Worm (Caenorhabditis elegans): Measurements from ENCODE around the gene K02E11.4.

K02E11.4 gene

ce11 chrV:14248654-14249053 lies 729 bp upstream of the K02E11.4 start, which contains the start of gene K02E11.6:
K02E11.6 (plus strand) TSS chrV:14248802.
- TF ChIP-seq nhr-11 (tag; optimal IDR thresholded peaks at IDR 0.05) (no peak), ceh-34 (tag; optimal IDR thresholded peaks at IDR 0.05) (no peak), dmd-4 (tag; optimal IDR thresholded peaks at IDR 0.05; ENCODE audit: borderline replicate concordance) (no peak), ceh-31 (tag; optimal IDR thresholded peaks at IDR 0.05) (no peak), che-1 (tag; optimal IDR thresholded peaks at IDR 0.05) (no peak), ceh-19 (GFP tag; optimal IDR thresholded peaks at IDR 0.05) (no peak)

ce11 chrV:14246761-14247160 lies 1.2 kb downstream of the K02E11.4 start, which contains the start of gene K02E11.3:
K02E11.3 (minus strand) TSS chrV:14246861.
- TF ChIP-seq rnt-1 (tag; optimal IDR thresholded peaks at IDR 0.05) = no peak
- no peak for TF ChIP-seq nhr-11 (tag; optimal IDR thresholded peaks at IDR 0.05)
- no peak for TF ChIP-seq ceh-31 (tag; optimal IDR thresholded peaks at IDR 0.05)
- TF ChIP-seq pqm-1 (tag; optimal IDR thresholded peaks at IDR 0.05) = no peak

- no peak for TF ChIP-seq ttx-3 (tag; optimal IDR thresholded peaks at IDR 0.05)
- TF ChIP-seq hlh-13 (GFP tag; optimal IDR thresholded peaks at IDR 0.05) = no peak
- TF ChIP-seq madf-2 (tag; optimal IDR thresholded peaks at IDR 0.05) = no peak
- TF ChIP-seq hlh-6 (tag; optimal IDR thresholded peaks at IDR 0.05) = no peak
- no peak for TF ChIP-seq ceh-48 (tag; optimal IDR thresholded peaks at IDR 0.05)
These were observed 4.0 kb downstream of the K02E11.4 start, which contains the start of gene sre-7 for ce11 chrV:14243904-14244303. sre-7 (plus strand) TSS chrV:14244204.

- TF ChIP-seq elt-4 (tag; optimal IDR thresholded peaks at IDR 0.05) (peak; percentile 63), unc-3 (GFP tag; conservative IDR thresholded peaks at IDR 0.05) (no peak), unc-3 (tag; optimal IDR thresholded peaks at IDR 0.05) (no peak), ceh-14 (tag; optimal IDR thresholded peaks at IDR 0.05) (no peak), T23F11.4 (GFP tag; optimal IDR thresholded peaks at IDR 0.05) (peak; percentile 4), zip-5 (tag; optimal IDR thresholded peaks at IDR 0.05) (no peak), ceh-22 (tag; optimal IDR thresholded peaks at IDR 0.05) (no peak), ttx-3 (tag; optimal IDR thresholded peaks at IDR 0.05) (no peak), pat-9 (tag; optimal IDR thresholded peaks at IDR 0.05) (no peak)
These were observed 7.2 kb downstream of the K02E11.4 start, which contains the start of gene K02E11.10 for ce11 chrV:14240694-14241201. K02E11.10 (minus strand) TSS chrV:14241151.

ce11 chrV:14235942-14236341 lies 12.0 kb downstream of the K02E11.4 start, which contains the start of gene ent-3:
ent-3 (minus strand) TSS chrV:14236042.
- TF ChIP-seq hlh-13 (GFP tag; optimal IDR thresholded peaks at IDR 0.05) (no peak), pros-1 (tag; optimal IDR thresholded peaks at IDR 0.05) (no peak), pag-3 (tag; optimal IDR thresholded peaks at IDR 0.05; ENCODE audit: borderline replicate concordance) (no peak)

ce11 chrV:14231656-14232055 lies 16.3 kb downstream of the K02E11.4 start:
- TF ChIP-seq ceh-6 (GFP tag; optimal IDR thresholded peaks at IDR 0.05) = no peak
- TF ChIP-seq pqm-1 (tag; optimal IDR thresholded peaks at IDR 0.05) = no peak
- TF ChIP-seq syd-9 (tag; optimal IDR thresholded peaks at IDR 0.05) = no peak
- TF ChIP-seq unc-3 (GFP tag; conservative IDR thresholded peaks at IDR 0.05) = no peak
- no peak for TF ChIP-seq unc-3 (tag; optimal IDR thresholded peaks at IDR 0.05)
- no peak for TF ChIP-seq gmeb-2 (tag; optimal IDR thresholded peaks at IDR 0.05)
- TF ChIP-seq dve-1 (tag; optimal IDR thresholded peaks at IDR 0.05) = no peak
- no peak for TF ChIP-seq zip-5 (tag; optimal IDR thresholded peaks at IDR 0.05)
- no peak for TF ChIP-seq pat-9 (tag; optimal IDR thresholded peaks at IDR 0.05)
- no peak for TF ChIP-seq hlh-13 (GFP tag; optimal IDR thresholded peaks at IDR 0.05)
- TF ChIP-seq dmd-4 (tag; optimal IDR thresholded peaks at IDR 0.05; ENCODE audit: borderline replicate concordance) = no peak
- TF ChIP-seq madf-2 (tag; optimal IDR thresholded peaks at IDR 0.05) = no peak
- TF ChIP-seq sdc-2 (tag; optimal IDR thresholded peaks at IDR 0.05) = no peak
